Fruit fly (Drosophila melanogaster) whole organism, embryonic: ENCODE measurements around the gene CG43062.

ENCODE experiments used
- C15 ChIP-seq: fragments of 200-800 bp; sonication (Bioruptor generic); IDR thresholded peaks from 3 replicates; pipeline ENCODE4 v1.3.6; 2022; ENCODE audit warnings: missing biosample characterization, missing genetic modification characterization
- CG10431 ChIP-seq: fragments of 200-800 bp; sonication (Bioruptor generic); optimal IDR thresholded peaks from 3 replicates; lab custom pipeline; 2018; ENCODE audit warnings: missing biosample characterization, mild to moderate bottlenecking, missing genetic modification characterization
- CG10462 ChIP-seq: fragments of 200-800 bp; sonication (Bioruptor generic); optimal IDR thresholded peaks from 2 replicates; lab custom pipeline; 2016; ENCODE audit warnings: missing biosample characterization, missing genetic modification characterization
- CG12071 ChIP-seq: fragments of 200-800 bp; sonication (Bioruptor generic); optimal IDR thresholded peaks from 3 replicates; lab custom pipeline; 2018; ENCODE audit warnings: missing biosample characterization, mild to moderate bottlenecking, missing genetic modification characterization
- CG1233 ChIP-seq: fragments of 200-800 bp; sonication (Bioruptor generic); optimal IDR thresholded peaks from 4 replicates; lab custom pipeline; 2018; ENCODE audit warnings: missing biosample characterization, mild to moderate bottlenecking, missing genetic modification characterization
- CG12659 ChIP-seq: fragments of 200-800 bp; sonication (Bioruptor generic); optimal IDR thresholded peaks from 3 replicates; lab custom pipeline; 2017; ENCODE audit warnings: mild to moderate bottlenecking, missing biosample characterization, missing genetic modification reagents, missing genetic modification characterization
- CG15073 ChIP-seq: fragments of 200-800 bp; sonication (Bioruptor generic); optimal IDR thresholded peaks from 2 replicates; lab custom pipeline; 2016; ENCODE audit warnings: missing biosample characterization, missing genetic modification characterization
- CG15479 ChIP-seq: fragments of 200-800 bp; sonication (Bioruptor generic); optimal IDR thresholded peaks from 3 replicates; lab custom pipeline; 2019; ENCODE audit warnings: missing biosample characterization, mild to moderate bottlenecking, missing genetic modification characterization, moderate library complexity
- CG15514 ChIP-seq: fragments of 200-800 bp; sonication (Bioruptor generic); optimal IDR thresholded peaks from 3 replicates; lab custom pipeline; 2017; ENCODE audit warnings: missing biosample characterization, missing genetic modification characterization, mild to moderate bottlenecking, moderate library complexity, missing genetic modification reagents
- CG15696 ChIP-seq: fragments of 200-800 bp; sonication (Bioruptor generic); optimal IDR thresholded peaks from 2 replicates; lab custom pipeline; 2019; ENCODE audit warnings: missing biosample characterization, mild to moderate bottlenecking, missing genetic modification characterization, moderate library complexity
- CG16813 ChIP-seq: fragments of 200-800 bp; sonication (Bioruptor generic); IDR thresholded peaks from 3 replicates; pipeline ENCODE4 v1.3.6; 2022; ENCODE audit warnings: missing biosample characterization, missing genetic modification characterization; ENCODE audit not compliant: partially characterized antibody
- CG1832 ChIP-seq: fragments of 200-800 bp; sonication (Bioruptor generic); optimal IDR thresholded peaks from 2 replicates; lab custom pipeline; 2017; ENCODE audit warnings: missing biosample characterization, mild to moderate bottlenecking, missing genetic modification characterization, inconsistent platforms
- CG3065 ChIP-seq: fragments of 200-800 bp; sonication (Bioruptor generic); optimal IDR thresholded peaks from 2 replicates; lab custom pipeline; 2016; ENCODE audit warnings: missing biosample characterization, missing genetic modification characterization
- CG4404 ChIP-seq: fragments of 200-800 bp; sonication (Bioruptor generic); IDR thresholded peaks from 2 replicates; pipeline ENCODE4 v1.3.6; 2022; ENCODE audit warnings: missing biosample characterization, missing genetic modification characterization
- CG5180 ChIP-seq: fragments of 200-800 bp; sonication (Bioruptor generic); optimal IDR thresholded peaks from 3 replicates; lab custom pipeline; 2017; ENCODE audit warnings: missing biosample characterization, missing genetic modification characterization, mild to moderate bottlenecking, moderate library complexity, missing genetic modification reagents
- CG5245 ChIP-seq: fragments of 200-800 bp; sonication (Bioruptor generic); optimal IDR thresholded peaks from 3 replicates; lab custom pipeline; 2016; ENCODE audit warnings: missing biosample characterization, missing genetic modification characterization
- CG7271 ChIP-seq: fragments of 200-800 bp; sonication (Bioruptor generic); optimal IDR thresholded peaks from 2 replicates; lab custom pipeline; 2018; ENCODE audit warnings: missing biosample characterization, mild to moderate bottlenecking, missing genetic modification characterization, moderate library complexity
- CG8359 ChIP-seq: fragments of 200-800 bp; sonication (Bioruptor generic); optimal IDR thresholded peaks from 2 replicates; lab custom pipeline; 2017; ENCODE audit warnings: missing biosample characterization, mild to moderate bottlenecking, missing genetic modification characterization, borderline replicate concordance
- D19A ChIP-seq: fragments of 200-800 bp; optimal IDR thresholded peaks from 3 replicates; lab custom pipeline; 2019; ENCODE audit warnings: missing biosample characterization, mild to moderate bottlenecking, missing genetic modification characterization, moderate library complexity
- E2f2 ChIP-seq: fragments of 200-800 bp; sonication (Bioruptor generic); IDR thresholded peaks from 2 replicates; pipeline ENCODE4 v1.3.6; 2022; ENCODE audit warnings: missing biosample characterization, missing genetic modification characterization
- Fer1 ChIP-seq: fragments of 200-800 bp; sonication (Bioruptor generic); optimal IDR thresholded peaks from 2 replicates; lab custom pipeline; 2017; ENCODE audit warnings: missing biosample characterization, mild to moderate bottlenecking, missing genetic modification characterization
- Gsc ChIP-seq: fragments of 200-800 bp; sonication (Bioruptor generic); IDR thresholded peaks from 2 replicates; pipeline ENCODE4 v1.3.6; 2022; ENCODE audit warnings: missing biosample characterization, missing genetic modification characterization
- HLH54F ChIP-seq: fragments of 200-800 bp; sonication (Bioruptor generic); optimal IDR thresholded peaks from 3 replicates; lab custom pipeline; 2016; ENCODE audit warnings: missing biosample characterization, missing genetic modification characterization
- Hmr ChIP-seq: fragments of 200-800 bp; sonication (Bioruptor generic); optimal IDR thresholded peaks from 3 replicates; lab custom pipeline; 2017; ENCODE audit warnings: mild to moderate bottlenecking, missing biosample characterization, missing genetic modification reagents, missing genetic modification characterization
- Hmx ChIP-seq: fragments of 200-800 bp; sonication (Bioruptor generic); optimal IDR thresholded peaks from 2 replicates; lab custom pipeline; 2016; ENCODE audit warnings: missing biosample characterization, missing genetic modification characterization
- Hr51 ChIP-seq, 2 experiments: fragments of 200-800 bp; sonication (Bioruptor generic); optimal IDR thresholded peaks; 2 replicates in 1 of 2; 3 replicates in 1 of 2; lab custom pipeline; 2016 to 2018; ENCODE audit warnings: missing biosample characterization in 2 of 2, missing genetic modification characterization in 2 of 2, mild to moderate bottlenecking in 1 of 2, moderate library complexity in 1 of 2
- Mad ChIP-seq: fragments of 200-800 bp; sonication (Bioruptor generic); optimal IDR thresholded peaks from 2 replicates; lab custom pipeline; 2016; ENCODE audit warnings: missing biosample characterization, missing genetic modification characterization
- Oli ChIP-seq: fragments of 200-800 bp; sonication (Bioruptor generic); optimal IDR thresholded peaks from 2 replicates; lab custom pipeline; 2018; ENCODE audit warnings: missing biosample characterization, mild to moderate bottlenecking, missing genetic modification characterization, moderate library complexity
- Sox100B ChIP-seq: fragments of 200-800 bp; sonication (Bioruptor generic); optimal IDR thresholded peaks from 3 replicates; lab custom pipeline; 2018; ENCODE audit warnings: missing biosample characterization, mild to moderate bottlenecking, missing genetic modification characterization
- YL-1 ChIP-seq: fragments of 200-800 bp; sonication (Bioruptor generic); optimal IDR thresholded peaks from 3 replicates; lab custom pipeline; 2017; ENCODE audit warnings: missing biosample characterization, mild to moderate bottlenecking, missing genetic modification characterization
- bowl ChIP-seq: fragments of 200-800 bp; sonication (Bioruptor generic); IDR thresholded peaks from 2 replicates; pipeline ENCODE4 v1.3.6; 2022; ENCODE audit warnings: missing biosample characterization, missing genetic modification characterization
- btn ChIP-seq: fragments of 200-800 bp; sonication (Bioruptor generic); optimal IDR thresholded peaks from 2 replicates; lab custom pipeline; 2016; ENCODE audit warnings: missing biosample characterization, missing genetic modification characterization
- chinmo ChIP-seq: fragments of 200-800 bp; sonication (Bioruptor generic); IDR thresholded peaks from 4 replicates; pipeline ENCODE4 v1.3.6; 2022; ENCODE audit warnings: missing biosample characterization, missing genetic modification characterization; ENCODE audit not compliant: partially characterized antibody
- crol ChIP-seq: fragments of 200-800 bp; sonication (Bioruptor generic); IDR thresholded peaks from 2 replicates; pipeline ENCODE4 v1.3.6; 2022; ENCODE audit warnings: missing biosample characterization, missing genetic modification characterization
- disco-r ChIP-seq: fragments of 200-800 bp; sonication (Bioruptor generic); optimal IDR thresholded peaks from 2 replicates; lab custom pipeline; 2016; ENCODE audit warnings: missing biosample characterization, missing genetic modification characterization
- emc ChIP-seq: fragments of 200-800 bp; sonication (Bioruptor generic); optimal IDR thresholded peaks from 2 replicates; lab custom pipeline; 2016; ENCODE audit warnings: missing biosample characterization, missing genetic modification characterization
- eve ChIP-seq, 2 experiments: fragments of >200 bp; optimal IDR thresholded peaks; 2 replicates each; lab custom pipeline; 2017; ENCODE audit warnings: missing biosample characterization in 2 of 2, missing genetic modification characterization in 2 of 2
- fru ChIP-seq: fragments of >200 bp; optimal IDR thresholded peaks from 2 replicates; lab custom pipeline; 2017
- gce ChIP-seq: fragments of 200-800 bp; sonication (Bioruptor generic); IDR thresholded peaks from 3 replicates; pipeline ENCODE4 v1.3.6; 2022; ENCODE audit warnings: missing biosample characterization, missing genetic modification characterization
- gcm2 ChIP-seq: fragments of 200-800 bp; sonication (Bioruptor generic); optimal IDR thresholded peaks from 2 replicates; lab custom pipeline; 2016; ENCODE audit warnings: missing biosample characterization, missing genetic modification characterization
- gfzf ChIP-seq: fragments of 200-800 bp; sonication (Bioruptor generic); optimal IDR thresholded peaks from 2 replicates; lab custom pipeline; 2016; ENCODE audit warnings: missing biosample characterization, mild to moderate bottlenecking, missing genetic modification characterization, moderate library complexity
- oc ChIP-seq: fragments of 200-800 bp; sonication (Bioruptor generic); optimal IDR thresholded peaks from 2 replicates; lab custom pipeline; 2018; ENCODE audit warnings: missing biosample characterization, mild to moderate bottlenecking, missing genetic modification characterization, moderate library complexity
- pan ChIP-seq, 4 experiments: fragments of >200 bp in 3 of 4; fragments of 200-800 bp in 1 of 4; sonication (Bioruptor generic) in 1 of 4; optimal IDR thresholded peaks in 3 of 4; IDR thresholded peaks in 1 of 4; 2 replicates each; pipeline versions ENCODE4 v1.3.6 to Lab custom; 2017 to 2022; ENCODE audit warnings: missing biosample characterization in 2 of 4, missing genetic modification characterization in 2 of 4, mixed read lengths in 1 of 4
- pnt ChIP-seq: fragments of 200-800 bp; sonication (Bioruptor generic); optimal IDR thresholded peaks from 3 replicates; lab custom pipeline; 2016; ENCODE audit warnings: missing biosample characterization, missing genetic modification characterization
- sc ChIP-seq, 3 experiments: fragments of >200 bp in 2 of 3; fragments of 200-800 bp in 1 of 3; sonication (Bioruptor generic) in 1 of 3; optimal IDR thresholded peaks; 2 replicates in 2 of 3; 3 replicates in 1 of 3; lab custom pipeline; 2017; ENCODE audit warnings: mild to moderate bottlenecking in 1 of 3, missing biosample characterization in 1 of 3, missing genetic modification characterization in 1 of 3, missing genetic modification reagents in 1 of 3
- sens ChIP-seq: fragments of 200-800 bp; sonication (Bioruptor generic); peaks from one replicate; lab custom pipeline; 2016; ENCODE audit warnings: missing biosample characterization, missing genetic modification characterization
- sr ChIP-seq: fragments of 200-800 bp; sonication (Bioruptor generic); IDR thresholded peaks from 3 replicates; pipeline ENCODE4 v1.3.6; 2022; ENCODE audit warnings: missing biosample characterization, missing genetic modification characterization
- vfl ChIP-seq: fragments of 200-800 bp; sonication (Bioruptor generic); optimal IDR thresholded peaks from 2 replicates; lab custom pipeline; 2016; ENCODE audit warnings: missing biosample characterization, missing genetic modification characterization
- vvl ChIP-seq: fragments of 200-800 bp; sonication (Bioruptor generic); IDR thresholded peaks from 2 replicates; pipeline ENCODE4 v1.3.6; 2022; ENCODE audit warnings: missing biosample characterization, missing genetic modification characterization

CG43062 gene

DNA sequence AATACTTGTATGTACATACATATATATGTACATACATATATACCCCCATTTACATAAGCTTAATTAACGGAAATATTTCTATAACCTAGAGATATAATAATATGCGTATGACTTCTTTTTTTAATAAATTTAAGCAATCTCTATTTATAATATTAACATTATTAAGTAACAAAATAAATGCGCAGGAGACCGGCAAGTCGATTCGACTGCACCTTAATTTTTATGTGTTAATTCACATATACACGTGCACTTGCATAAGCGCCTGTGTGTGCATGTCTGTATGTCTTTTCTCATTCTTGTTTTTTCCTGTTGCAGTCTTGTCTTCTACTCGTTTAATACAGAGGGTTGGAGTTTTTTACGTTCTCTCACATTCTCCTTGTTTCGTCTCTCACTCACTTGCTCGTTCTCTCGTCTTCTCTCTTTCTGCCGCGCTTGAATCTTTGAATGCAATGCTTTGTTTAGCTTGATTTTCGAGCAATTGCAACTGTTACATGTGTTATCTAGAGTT, 30.1 kb downstream of the CG43062 start (continued):
- TF ChIP-seq CG5180 (GFP tag; lab: Kevin White, UChicago) (peak; percentile 79), Hr51 (GFP tag; optimal IDR thresholded peaks at IDR 0.05; lab: Kevin White, UChicago) (peak; percentile 61 to 86), CG1832 (no peak), CG15696 (peak; percentile 96), Mad (GFP tag; lab: Kevin White, UChicago) (peak; percentile 63), CG15514 (GFP tag; lab: Kevin White, UChicago) (peak; percentile 12), CG15073 (peak; percentile 65), sc (optimal IDR thresholded peaks at IDR 0.05; lab: Kevin White, UChicago) (no peak), sc (GFP tag; optimal IDR thresholded peaks at IDR 0.05; lab: Kevin White, UChicago) (peak; percentile 97), Gsc (peak; percentile 75), gce (peak; percentile 60; the same call in 2 of the 3 replicates), CG3065 (GFP tag; lab: Kevin White, UChicago) (peak; percentile 88), chinmo (GFP tag; lab: Robert Waterston, UW) (0 out of 4 replicates have a peak, but pooled peaks have one; percentile 45), YL-1 (peak; percentile 49), emc (GFP tag; lab: Kevin White, UChicago) (no peak), D19A (peak; percentile 96), Oli (tag; lab: Kevin White, UChicago) (peak; percentile 95), sens (GFP tag; lab: Kevin White, UChicago) (peak; percentile 95), sr (no peak), fru (lab: Kevin White, UChicago) (no peak), disco-r (GFP tag; lab: Kevin White, UChicago) (no peak), pan (optimal IDR thresholded peaks at IDR 0.05; lab: Kevin White, UChicago) (no peak), pan (GFP tag; optimal IDR thresholded peaks at IDR 0.05 in 1 of 2, IDR thresholded peaks at IDR 0.05 in 1 of 2) (peak in 1 of 2 experiments; percentile 78), CG10431 (peak; percentile 87), C15 (no peak), gcm2 (GFP tag; lab: Kevin White, UChicago) (no peak), CG16813 (GFP tag; lab: Robert Waterston, UW) (no peak), CG8359 (GFP tag; lab: Kevin White, UChicago) (peak; percentile 92), Fer1 (GFP tag; lab: Kevin White, UChicago) (peak; percentile 36), crol (GFP tag; lab: Robert Waterston, UW) (no peak), vvl (GFP tag; lab: Robert Waterston, UW) (peak; percentile 96), gfzf (GFP tag; lab: Kevin White, UChicago) (no peak), bowl (GFP tag; lab: Robert Waterston, UW) (peak; percentile 48; the same call in 1 of the 2 replicates), oc (tag; lab: Kevin White, UChicago) (peak; percentile 94), CG4404 (GFP tag; lab: Robert Waterston, UW) (peak; percentile 93), E2f2 (GFP tag; lab: Robert Waterston, UW) (peak; percentile 30; the same call in 1 of the 2 replicates), CG7271 (tag; lab: Kevin White, UChicago) (peak; percentile 94), eve (GFP tag; optimal IDR thresholded peaks at IDR 0.05; lab: Kevin White, UChicago) (peak in 1 of 2 experiments; percentile 91), vfl (no peak), CG12659 (GFP tag; lab: Kevin White, UChicago) (peak; percentile 85), CG5245 (GFP tag; lab: Kevin White, UChicago) (peak; percentile 94), btn (peak; percentile 22), Hmx (GFP tag; lab: Kevin White, UChicago) (no peak), Sox100B (GFP tag; lab: Kevin White, UChicago) (peak; percentile 96), Hmr (GFP tag; lab: Kevin White, UChicago) (peak; percentile 47), CG12071 (GFP tag; lab: Kevin White, UChicago) (no peak), CG1233 (GFP tag; lab: Kevin White, UChicago) (peak; percentile 88), pnt (GFP tag; lab: Kevin White, UChicago) (no peak), HLH54F (GFP tag; lab: Kevin White, UChicago) (no peak), CG15479 (GFP tag; lab: Kevin White, UChicago) (peak; percentile 63), CG10462 (GFP tag; lab: Kevin White, UChicago) (peak; percentile 87)
